Fruit fly (Drosophila melanogaster): Measurements from ENCODE around the gene Frq1.

Frq1 gene

DNA sequence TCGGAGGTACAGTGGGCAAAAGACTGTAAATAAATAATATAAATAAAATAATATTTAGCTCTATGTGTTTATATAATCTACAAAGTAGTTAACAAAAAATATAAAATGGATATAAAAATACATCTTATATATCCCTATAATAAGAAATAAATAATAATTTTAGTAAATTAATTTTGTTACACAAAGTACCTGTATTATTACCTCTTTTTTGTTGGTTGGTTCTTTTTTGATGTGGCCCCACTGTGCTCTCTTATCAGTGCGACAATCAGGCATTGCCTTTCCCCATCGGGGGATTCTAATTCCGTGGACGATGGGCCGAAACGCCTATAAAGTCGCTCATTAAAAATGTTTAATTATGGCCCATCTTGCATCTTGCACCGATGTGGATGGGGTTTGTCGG is 52.4 kb downstream of the Frq1 start (continued):
- TF ChIP-seq dmrt11E (tag; optimal IDR thresholded peaks at IDR 0.05) (peak; percentile 79), peb (GFP tag; IDR thresholded peaks at IDR 0.05) (no peak), MTF-1 (GFP tag; optimal IDR thresholded peaks at IDR 0.05; ENCODE audit: borderline replicate concordance) (no peak), pfk (GFP tag; optimal IDR thresholded peaks at IDR 0.05) (no peak), Spps (tag; optimal IDR thresholded peaks at IDR 0.05) (no peak), CG10321 (GFP tag; IDR thresholded peaks at IDR 0.05) (no peak), ewg (GFP tag; optimal IDR thresholded peaks at IDR 0.05) (no peak), CG14965 (GFP tag; optimal IDR thresholded peaks at IDR 0.05; ENCODE audit: borderline replicate concordance) (no peak), ERR (GFP tag; optimal IDR thresholded peaks at IDR 0.05) (no peak), CG17612 (GFP tag; IDR thresholded peaks at IDR 0.05) (no peak), phol (tag; optimal IDR thresholded peaks at IDR 0.05) (peak; percentile 38), CG17361 (GFP tag; IDR thresholded peaks at IDR 0.05) (peak; percentile 51; the same call in 2 of the 3 replicates), Vsx1 (GFP tag; optimal IDR thresholded peaks at IDR 0.05) (no peak), rib (GFP tag; IDR thresholded peaks at IDR 0.05) (no peak), CG1233 (GFP tag; optimal IDR thresholded peaks at IDR 0.05) (no peak), CG15011 (GFP tag; optimal IDR thresholded peaks at IDR 0.05) (no peak), ssp (GFP tag; IDR thresholded peaks at IDR 0.05) (no peak), Lpt (GFP tag; optimal IDR thresholded peaks at IDR 0.05) (no peak), lola (GFP tag; optimal IDR thresholded peaks at IDR 0.05) (peak in 1 of 3 experiments; percentile 72), CG9727 (GFP tag; optimal IDR thresholded peaks at IDR 0.05) (peak; percentile 34), grau (tag; optimal IDR thresholded peaks at IDR 0.05) (peak; percentile 46), gcm2 (GFP tag; optimal IDR thresholded peaks at IDR 0.05) (no peak), Poxn (GFP tag; IDR thresholded peaks at IDR 0.05) (no peak), CG7839 (tag; optimal IDR thresholded peaks at IDR 0.05) (peak; percentile 37), CG3407 (GFP tag; optimal IDR thresholded peaks at IDR 0.05) (peak; percentile 15), D19A (tag; optimal IDR thresholded peaks at IDR 0.05) (peak; percentile 18), Aef1 (GFP tag; IDR thresholded peaks at IDR 0.05) (no peak), nau (GFP tag; optimal IDR thresholded peaks at IDR 0.05) (no peak), trh (GFP tag; optimal IDR thresholded peaks at IDR 0.05) (no peak), gem (tag; optimal IDR thresholded peaks at IDR 0.05) (peak; percentile 66), CG4707 (GFP tag; optimal IDR thresholded peaks at IDR 0.05) (peak; percentile 78), CG11696 (GFP tag; IDR thresholded peaks at IDR 0.05) (no peak), sc (optimal IDR thresholded peaks at IDR 0.05) (no peak), sc (GFP tag; optimal IDR thresholded peaks at IDR 0.05) (peak; percentile 14), Xrp1 (GFP tag; IDR thresholded peaks at IDR 0.05) (peak; percentile 56; the same call in 1 of the 2 replicates), CG15601 (tag; optimal IDR thresholded peaks at IDR 0.05) (peak; percentile 1), CG34422 (GFP tag; IDR thresholded peaks at IDR 0.05) (no peak), CHES-1-like (GFP tag; optimal IDR thresholded peaks at IDR 0.05) (no peak), danr (GFP tag; IDR thresholded peaks at IDR 0.05) (no peak), row (GFP tag; IDR thresholded peaks at IDR 0.05) (peak; percentile 57), ash1 (GFP tag; optimal IDR thresholded peaks at IDR 0.05) (no peak), CG2712 (tag; optimal IDR thresholded peaks at IDR 0.05) (peak; percentile 68), HLH3B (GFP tag; IDR thresholded peaks at IDR 0.05) (no peak), prd (optimal IDR thresholded peaks at IDR 0.05) (no peak), prd (GFP tag; IDR thresholded peaks at IDR 0.05) (no peak), sqz (GFP tag; optimal IDR thresholded peaks at IDR 0.05) (no peak), CG3065 (GFP tag; optimal IDR thresholded peaks at IDR 0.05) (no peak), dan (GFP tag; IDR thresholded peaks at IDR 0.05) (no peak), H2.0 (GFP tag; IDR thresholded peaks at IDR 0.05) (no peak), zfh2 (GFP tag; optimal IDR thresholded peaks at IDR 0.05) (no peak), ara (GFP tag; IDR thresholded peaks at IDR 0.05) (no peak), Dad (GFP tag; optimal IDR thresholded peaks at IDR 0.05) (no peak), Side (GFP tag; optimal IDR thresholded peaks at IDR 0.05) (no peak)

Measured in whole organism, embryonic.